Worm (Caenorhabditis elegans): ENCODE measurements around the gene hach-1.

Gene hach-1

DNA sequence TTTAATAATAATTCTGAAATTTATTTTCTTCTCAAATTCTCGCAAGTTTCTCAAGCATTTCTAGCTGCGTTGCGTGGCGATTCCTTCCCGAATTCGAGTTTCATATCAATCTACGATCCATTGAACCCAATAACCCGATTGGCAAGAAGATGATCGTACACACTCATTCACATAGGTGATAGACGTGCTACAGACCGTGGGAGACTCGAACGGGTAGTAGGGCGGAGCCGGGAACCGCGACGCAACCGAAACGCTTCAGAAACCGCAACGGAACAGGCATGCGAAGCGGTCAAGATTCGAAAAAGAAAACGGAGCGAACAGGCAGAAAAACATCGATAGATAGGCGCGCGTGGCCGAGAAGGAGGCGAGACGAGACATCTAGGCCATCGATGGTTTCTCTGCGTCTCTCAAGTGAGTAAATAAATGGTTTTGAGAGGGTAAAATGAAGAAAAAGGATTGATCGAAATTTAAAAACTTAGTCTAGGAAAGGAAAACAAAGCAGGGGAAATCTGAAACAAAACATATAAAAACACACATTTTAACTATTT lies 48.3 kb downstream of the hach-1 start, which contains the start of gene madf-11 (continued):
- TF ChIP-seq egl-43 (GFP tag; IDR thresholded peaks at IDR 0.05) (no peak; the same call in 1 of the 2 replicates), arid-1 (GFP tag; conservative IDR thresholded peaks at IDR 0.05) (peak; percentile 64; the same call in 1 of the 2 replicates), daf-16 (GFP tag; optimal IDR thresholded peaks at IDR 0.05) (no peak), daf-16 (tag; optimal IDR thresholded peaks at IDR 0.05) (peak; percentile 62), Y48G9A.11 (GFP tag; IDR thresholded peaks at IDR 0.05) (no peak), lin-39 (tag; optimal IDR thresholded peaks at IDR 0.05) (no peak), unc-62 (GFP tag; optimal IDR thresholded peaks at IDR 0.05 in 1 of 2) (peak in 1 of 2 experiments; percentile 98), unc-62 (tag; optimal IDR thresholded peaks at IDR 0.05) (no peak), pqm-1 (tag; optimal IDR thresholded peaks at IDR 0.05) (peak; percentile 2), nhr-28 (tag; optimal IDR thresholded peaks at IDR 0.05) (peak; percentile 77), madf-9 (GFP tag; conservative IDR thresholded peaks at IDR 0.05) (0 out of 2 replicates have a peak, but pooled peaks have one; percentile 44), aly-2 (tag; optimal IDR thresholded peaks at IDR 0.05) (no peak), attf-4 (tag; optimal IDR thresholded peaks at IDR 0.05) (no peak), D1046.2 (GFP tag; IDR thresholded peaks at IDR 0.05) (0 out of 2 replicates have a peak, but pooled peaks have one; percentile 23), nhr-77 (tag; optimal IDR thresholded peaks at IDR 0.05) (peak; percentile 82), hif-1 (tag; optimal IDR thresholded peaks at IDR 0.05) (peak in 1 of 2 experiments; percentile 90), nhr-10 (tag; optimal IDR thresholded peaks at IDR 0.05) (no peak), Y75B8A.6 (GFP tag; IDR thresholded peaks at IDR 0.05) (no peak), ceh-28 (tag; optimal IDR thresholded peaks at IDR 0.05) (peak; percentile 42), set-16 (GFP tag; IDR thresholded peaks at IDR 0.05) (peak; percentile 60), mep-1 (tag; optimal IDR thresholded peaks at IDR 0.05) (peak; percentile 76), nhr-11 (tag; optimal IDR thresholded peaks at IDR 0.05) (peak; percentile 45), zip-11 (GFP tag; IDR thresholded peaks at IDR 0.05) (no peak), T26A8.4 (GFP tag; IDR thresholded peaks at IDR 0.05) (peak; percentile 37; the same call in 1 of the 2 replicates), unc-130 (GFP tag; optimal IDR thresholded peaks at IDR 0.05) (peak; percentile 7), ZK546.5 (tag; optimal IDR thresholded peaks at IDR 0.05) (no peak), nhr-76 (tag; optimal IDR thresholded peaks at IDR 0.05) (no peak), fos-1 (tag; optimal IDR thresholded peaks at IDR 0.05) (no peak), hlh-11 (tag; optimal IDR thresholded peaks at IDR 0.05) (peak; percentile 74), php-3 (GFP tag; IDR thresholded peaks at IDR 0.05) (no peak), mdl-1 (tag; optimal IDR thresholded peaks at IDR 0.05) (peak in 1 of 2 experiments; percentile 70), vab-7 (GFP tag; IDR thresholded peaks at IDR 0.05) (0 out of 2 replicates have a peak, but pooled peaks have one; percentile 26)

DNA sequence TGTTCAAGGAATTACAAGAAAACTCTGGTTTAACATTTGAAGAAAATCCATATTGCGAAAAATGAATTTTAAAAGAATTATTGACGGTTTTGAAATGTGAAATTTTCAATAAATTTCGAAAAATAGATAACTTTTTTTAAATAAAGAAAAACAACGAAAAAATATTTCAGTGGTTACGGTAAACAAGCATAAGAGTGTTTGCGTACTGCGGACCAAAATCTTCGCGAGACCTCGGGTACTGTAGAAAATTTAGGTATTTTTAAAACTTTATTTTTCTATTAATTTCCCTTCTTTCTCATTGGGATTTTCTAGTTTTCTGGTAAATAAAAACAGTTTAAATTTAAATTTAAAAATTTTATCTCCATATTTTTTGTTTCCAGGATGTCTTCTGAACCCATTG lies 48.8 kb downstream of the hach-1 start, which contains the start of gene xnd-1:
xnd-1 (plus strand) TSS at position 381 of the 400 bp plus-strand sequence.
- TF ChIP-seq fkh-10 (GFP tag; optimal IDR thresholded peaks at IDR 0.05) (no peak), snpc-4 (tag; optimal IDR thresholded peaks at IDR 0.05) (no peak), mdl-1 (tag; optimal IDR thresholded peaks at IDR 0.05) (no peak), ces-1 (GFP tag; optimal IDR thresholded peaks at IDR 0.05) (no peak), D1046.2 (GFP tag; IDR thresholded peaks at IDR 0.05) (no peak), arid-1 (GFP tag; conservative IDR thresholded peaks at IDR 0.05) (no peak), madf-9 (GFP tag; conservative IDR thresholded peaks at IDR 0.05) (no peak), T26A8.4 (GFP tag; IDR thresholded peaks at IDR 0.05) (no peak), hmg-1.1 (GFP tag; IDR thresholded peaks at IDR 0.05) (no peak), Y75B8A.6 (GFP tag; IDR thresholded peaks at IDR 0.05) (no peak), T20F7.1 (GFP tag; optimal IDR thresholded peaks at IDR 0.05) (no peak), pqm-1 (tag; optimal IDR thresholded peaks at IDR 0.05) (no peak), saeg-2 (GFP tag; IDR thresholded peaks at IDR 0.05) (no peak), pha-4 (GFP tag; IDR thresholded peaks at IDR 0.05) (no peak), pha-4 (tag; optimal IDR thresholded peaks at IDR 0.05) (no peak), Y5F2A.4 (GFP tag; optimal IDR thresholded peaks at IDR 0.05) (no peak), aly-2 (tag; optimal IDR thresholded peaks at IDR 0.05) (no peak), R02D3.7 (tag; optimal IDR thresholded peaks at IDR 0.05) (no peak), daf-19 (GFP tag; conservative IDR thresholded peaks at IDR 0.05) (no peak), tag-97 (GFP tag; IDR thresholded peaks at IDR 0.05) (no peak), cey-2 (tag; optimal IDR thresholded peaks at IDR 0.05; ENCODE audit: borderline replicate concordance, insufficient read depth) (no peak)

Data from whole organism, L4 larva.